Fruit fly (Drosophila melanogaster) whole organism, embryonic: ENCODE results near the gene DCTN6-p27.

Experiments
- CG1233 ChIP-seq: fragments of 200-800 bp; sonication (Bioruptor generic); optimal IDR thresholded peaks from 4 replicates; lab custom pipeline; 2018; ENCODE audit warnings: missing biosample characterization, mild to moderate bottlenecking, missing genetic modification characterization
- CG33213 ChIP-seq: fragments of 200-800 bp; sonication (Bioruptor generic); optimal IDR thresholded peaks from 3 replicates; lab custom pipeline; 2016; ENCODE audit warnings: missing biosample characterization, missing genetic modification characterization

DNA sequence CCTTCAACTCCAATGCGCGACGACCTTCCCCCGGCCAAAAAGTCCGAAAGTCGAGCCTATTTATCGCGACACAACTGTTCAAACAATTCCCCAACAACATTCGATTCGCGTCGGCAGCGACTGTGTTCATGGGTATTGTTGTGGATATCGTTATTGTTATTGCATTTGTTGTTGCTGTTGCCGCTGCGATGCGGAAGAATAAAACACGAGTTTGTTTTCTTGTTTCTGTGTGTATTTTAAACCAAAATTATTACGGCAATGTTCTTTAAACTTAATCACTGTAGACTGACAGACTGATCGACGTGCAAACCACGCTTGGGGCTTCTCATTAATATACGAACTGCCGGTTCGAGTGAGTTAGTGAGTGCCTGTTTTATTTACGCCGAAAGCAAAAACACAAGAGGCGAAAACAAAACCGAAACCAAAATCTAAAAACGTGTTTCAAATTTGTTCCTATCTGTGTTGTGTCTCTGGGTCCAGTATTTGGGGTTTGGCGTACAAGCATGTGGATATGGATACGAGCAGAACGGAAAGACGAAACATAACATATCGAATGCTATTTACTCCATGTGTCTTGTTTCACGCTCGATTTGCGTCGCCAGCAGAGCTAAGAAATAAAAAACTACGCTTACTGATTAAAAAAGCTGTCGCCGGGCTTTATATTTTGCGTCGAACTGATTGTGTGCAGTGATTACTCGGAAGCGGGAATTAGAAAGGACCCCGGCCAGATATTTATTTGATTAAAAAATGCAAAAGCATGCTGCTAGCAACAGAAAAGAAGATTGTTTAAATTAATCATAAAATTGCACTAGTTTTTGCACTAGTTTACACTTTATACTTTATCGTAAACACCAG, 27.7 kb downstream of the DCTN6-p27 start:
- TF ChIP-seq CG1233 (GFP tag; lab: Kevin White, UChicago) (no peak), CG33213 (GFP tag; lab: Kevin White, UChicago) (no peak)
